ENCODE assay signal across 1 fruit fly cellular context in genomic region chr3L:11551949-11552348, dm6.
TF ChIP-seq lines count a peak whose summit lies in the region.

No protein-coding gene starts in this region.

TF ChIP-seq in whole organism, embryonic, 481 proteins besides CTCF, POLR2A, EP300 and RAD21 (continued from another document):
- TF ChIP-seq CG11085 (GFP tag; IDR thresholded peaks at IDR 0.05; lab: Robert Waterston, UW): no peak
- TF ChIP-seq CG4820 (GFP tag; optimal IDR thresholded peaks at IDR 0.05; lab: Kevin White, UChicago): peak; percentile 42
- peak; percentile 72 for TF ChIP-seq CG2712 (tag; optimal IDR thresholded peaks at IDR 0.05; lab: Kevin White, UChicago)
- TF ChIP-seq PHDP (tag; optimal IDR thresholded peaks at IDR 0.05; lab: Kevin White, UChicago): peak; percentile 36
- TF ChIP-seq CG13123 (GFP tag; optimal IDR thresholded peaks at IDR 0.05; lab: Kevin White, UChicago): no peak
- peak; percentile 3 for TF ChIP-seq CG16815 (GFP tag; optimal IDR thresholded peaks at IDR 0.05; lab: Kevin White, UChicago)
- TF ChIP-seq CG15011 (GFP tag; optimal IDR thresholded peaks at IDR 0.05; lab: Kevin White, UChicago): no peak
- no peak for TF ChIP-seq odd (GFP tag; optimal IDR thresholded peaks at IDR 0.05; lab: Kevin White, UChicago)
- no peak for TF ChIP-seq CG11247 (GFP tag; IDR thresholded peaks at IDR 0.05; lab: Robert Waterston, UW)
- TF ChIP-seq bcd (GFP tag; optimal IDR thresholded peaks at IDR 0.05; lab: Kevin White, UChicago): peak; percentile 12
- TF ChIP-seq CG9727 (GFP tag; optimal IDR thresholded peaks at IDR 0.05; lab: Kevin White, UChicago): peak; percentile 62
- TF ChIP-seq unpg (GFP tag; optimal IDR thresholded peaks at IDR 0.05; lab: Kevin White, UChicago): peak; percentile 60
- no peak for TF ChIP-seq nau (GFP tag; optimal IDR thresholded peaks at IDR 0.05; lab: Kevin White, UChicago)
- peak; percentile 30 for TF ChIP-seq CG15269 (tag; optimal IDR thresholded peaks at IDR 0.05; lab: Kevin White, UChicago)
- TF ChIP-seq HLH3B (GFP tag; IDR thresholded peaks at IDR 0.05; lab: Robert Waterston, UW): peak; percentile 49; the same call in 1 of the 2 replicates
- TF ChIP-seq Rfx (GFP tag; IDR thresholded peaks at IDR 0.05; lab: Robert Waterston, UW): no peak
- peak; percentile 55 for TF ChIP-seq CG17829 (tag; optimal IDR thresholded peaks at IDR 0.05; lab: Kevin White, UChicago)
- no peak for TF ChIP-seq fru (optimal IDR thresholded peaks at IDR 0.05; lab: Kevin White, UChicago)
- no peak for TF ChIP-seq nerfin-2 (GFP tag; IDR thresholded peaks at IDR 0.05; lab: Robert Waterston, UW; ENCODE audit: partially characterized antibody)
- TF ChIP-seq Ravus (GFP tag; IDR thresholded peaks at IDR 0.05; lab: Robert Waterston, UW): no peak
- no peak for TF ChIP-seq salm (tag; optimal IDR thresholded peaks at IDR 0.05; lab: Kevin White, UChicago)
- TF ChIP-seq CG15601 (tag; optimal IDR thresholded peaks at IDR 0.05; lab: Kevin White, UChicago): peak; percentile 40
- TF ChIP-seq Ssrp (tag; optimal IDR thresholded peaks at IDR 0.05; lab: Kevin White, UChicago): peak; percentile 15
- no peak for TF ChIP-seq onecut (GFP tag; IDR thresholded peaks at IDR 0.05; lab: Robert Waterston, UW)
- TF ChIP-seq gro (GFP tag; optimal IDR thresholded peaks at IDR 0.05; lab: Kevin White, UChicago): no peak
- no peak for TF ChIP-seq ken (GFP tag; IDR thresholded peaks at IDR 0.05; lab: Robert Waterston, UW)
- no peak for TF ChIP-seq CG11456 (GFP tag; IDR thresholded peaks at IDR 0.05; lab: Robert Waterston, UW)
- TF ChIP-seq trem (tag; optimal IDR thresholded peaks at IDR 0.05; lab: Kevin White, UChicago): no peak
- no peak for TF ChIP-seq D (optimal IDR thresholded peaks at IDR 0.05; lab: Kevin White, UChicago)
- TF ChIP-seq D (GFP tag; optimal IDR thresholded peaks at IDR 0.05; lab: Kevin White, UChicago): peak; percentile 23
- TF ChIP-seq Ptx1 (GFP tag; IDR thresholded peaks at IDR 0.05; lab: Robert Waterston, UW): peak; percentile 39; the same call in 1 of the 2 replicates
- TF ChIP-seq hth (optimal IDR thresholded peaks at IDR 0.05; lab: Kevin White, UChicago): no peak
- TF ChIP-seq CG4282 (GFP tag; optimal IDR thresholded peaks at IDR 0.05; lab: Kevin White, UChicago): no peak
- no peak for TF ChIP-seq Atf6 (GFP tag; IDR thresholded peaks at IDR 0.05; lab: Robert Waterston, UW)
- TF ChIP-seq CG12299 (tag; optimal IDR thresholded peaks at IDR 0.05; lab: Kevin White, UChicago): no peak
- TF ChIP-seq Adf1 (GFP tag; IDR thresholded peaks at IDR 0.05; lab: Robert Waterston, UW): no peak
- no peak for TF ChIP-seq cad (GFP tag; optimal IDR thresholded peaks at IDR 0.05; lab: Kevin White, UChicago)
- peak; percentile 60 for TF ChIP-seq dmrt99B (tag; optimal IDR thresholded peaks at IDR 0.05; lab: Kevin White, UChicago)
- no peak for TF ChIP-seq Sry-δ (GFP tag; optimal IDR thresholded peaks at IDR 0.05; lab: Kevin White, UChicago)
- no peak for TF ChIP-seq HLH54F (GFP tag; optimal IDR thresholded peaks at IDR 0.05; lab: Kevin White, UChicago)
- no peak for TF ChIP-seq CG4617 (GFP tag; optimal IDR thresholded peaks at IDR 0.05; lab: Kevin White, UChicago; ENCODE audit: borderline replicate concordance)
- no peak for TF ChIP-seq CkIIα-i1 (GFP tag; IDR thresholded peaks at IDR 0.05; lab: Robert Waterston, UW)
- no peak for TF ChIP-seq CG9932 (GFP tag; IDR thresholded peaks at IDR 0.05; lab: Robert Waterston, UW)
- no peak for TF ChIP-seq CG10565 (GFP tag; optimal IDR thresholded peaks at IDR 0.05; lab: Kevin White, UChicago)
- TF ChIP-seq Hand (GFP tag; optimal IDR thresholded peaks at IDR 0.05; lab: Kevin White, UChicago): no peak
- TF ChIP-seq NC2α (GFP tag; optimal IDR thresholded peaks at IDR 0.05; lab: Kevin White, UChicago): no peak
- TF ChIP-seq CG12104 (GFP tag; optimal IDR thresholded peaks at IDR 0.05; lab: Kevin White, UChicago): no peak
- 0 out of 2 replicates have a peak, but pooled peaks have one; percentile 47 for TF ChIP-seq vvl (GFP tag; IDR thresholded peaks at IDR 0.05; lab: Robert Waterston, UW)
- no peak for TF ChIP-seq TFAM (GFP tag; optimal IDR thresholded peaks at IDR 0.05; lab: Kevin White, UChicago)
- TF ChIP-seq chif (GFP tag; optimal IDR thresholded peaks at IDR 0.05; lab: Kevin White, UChicago): peak in 1 of 2 experiments; percentile 16
- no peak for TF ChIP-seq h (optimal IDR thresholded peaks at IDR 0.05; lab: Kevin White, UChicago)
- TF ChIP-seq zfh1 (GFP tag; IDR thresholded peaks at IDR 0.05; lab: Robert Waterston, UW): peak; percentile 54; the same call in 1 of the 3 replicates
- peak; percentile 4 for TF ChIP-seq CHES-1-like (GFP tag; optimal IDR thresholded peaks at IDR 0.05; lab: Kevin White, UChicago)
- peak; percentile 20 for TF ChIP-seq Hr3 (GFP tag; optimal IDR thresholded peaks at IDR 0.05; lab: Kevin White, UChicago)
- no peak for TF ChIP-seq Trl (optimal IDR thresholded peaks at IDR 0.05; lab: Kevin White, UChicago)
- TF ChIP-seq Trl (GFP tag; optimal IDR thresholded peaks at IDR 0.05; lab: Kevin White, UChicago): no peak
- no peak for TF ChIP-seq tup (GFP tag; optimal IDR thresholded peaks at IDR 0.05; lab: Kevin White, UChicago)
- TF ChIP-seq schlank (tag; optimal IDR thresholded peaks at IDR 0.05; lab: Kevin White, UChicago): no peak
- TF ChIP-seq Dad (GFP tag; optimal IDR thresholded peaks at IDR 0.05; lab: Kevin White, UChicago): no peak
- TF ChIP-seq sens (GFP tag; lab: Kevin White, UChicago): peak; percentile 87
- peak; percentile 19 to 37 for TF ChIP-seq dpn (GFP tag; optimal IDR thresholded peaks at IDR 0.05; lab: Kevin White, UChicago)
- TF ChIP-seq Atf-2 (GFP tag; optimal IDR thresholded peaks at IDR 0.05; lab: Kevin White, UChicago): no peak
- TF ChIP-seq so (GFP tag; IDR thresholded peaks at IDR 0.05; lab: Robert Waterston, UW): no peak
- TF ChIP-seq disco-r (GFP tag; optimal IDR thresholded peaks at IDR 0.05; lab: Kevin White, UChicago): no peak
- no peak for TF ChIP-seq vfl (GFP tag; optimal IDR thresholded peaks at IDR 0.05; lab: Kevin White, UChicago)
- no peak for TF ChIP-seq CG12155 (GFP tag; optimal IDR thresholded peaks at IDR 0.05; lab: Kevin White, UChicago)
- TF ChIP-seq crol (GFP tag; IDR thresholded peaks at IDR 0.05; lab: Robert Waterston, UW): no peak
- TF ChIP-seq CG6854 (GFP tag; optimal IDR thresholded peaks at IDR 0.05; lab: Kevin White, UChicago): no peak
- no peak for TF ChIP-seq CG1647 (GFP tag; optimal IDR thresholded peaks at IDR 0.05; lab: Kevin White, UChicago)
- TF ChIP-seq CG12769 (tag; optimal IDR thresholded peaks at IDR 0.05; lab: Kevin White, UChicago): no peak
- TF ChIP-seq Myb (GFP tag; optimal IDR thresholded peaks at IDR 0.05; lab: Kevin White, UChicago): no peak
- TF ChIP-seq CG11723 (GFP tag; optimal IDR thresholded peaks at IDR 0.05; lab: Kevin White, UChicago): no peak
- no peak for TF ChIP-seq maf-S (GFP tag; optimal IDR thresholded peaks at IDR 0.05; lab: Kevin White, UChicago)
- no peak for TF ChIP-seq inv (GFP tag; IDR thresholded peaks at IDR 0.05; lab: Robert Waterston, UW; ENCODE audit: partially characterized antibody)
- TF ChIP-seq CG11560 (tag; IDR thresholded peaks at IDR 0.05; lab: Robert Waterston, UW): no peak
- peak; percentile 63 for TF ChIP-seq CG6689 (GFP tag; IDR thresholded peaks at IDR 0.05; lab: Robert Waterston, UW)
- no peak for TF ChIP-seq rib (GFP tag; IDR thresholded peaks at IDR 0.05; lab: Robert Waterston, UW)
- no peak for TF ChIP-seq B-H1 (GFP tag; IDR thresholded peaks at IDR 0.05; lab: Robert Waterston, UW)
- TF ChIP-seq ac (GFP tag; optimal IDR thresholded peaks at IDR 0.05; lab: Kevin White, UChicago): peak; percentile 46
- TF ChIP-seq Deaf1 (tag; optimal IDR thresholded peaks at IDR 0.05; lab: Kevin White, UChicago): no peak
- no peak for TF ChIP-seq CG8944 (GFP tag; optimal IDR thresholded peaks at IDR 0.05; lab: Kevin White, UChicago)
- TF ChIP-seq amos (GFP tag; IDR thresholded peaks at IDR 0.05; lab: Robert Waterston, UW; ENCODE audit: partially characterized antibody): no peak
- TF ChIP-seq Lhr (GFP tag; optimal IDR thresholded peaks at IDR 0.05; lab: Kevin White, UChicago): no peak
- no peak for TF ChIP-seq MTF-1 (GFP tag; optimal IDR thresholded peaks at IDR 0.05; lab: Kevin White, UChicago; ENCODE audit: borderline replicate concordance)
- TF ChIP-seq chn (GFP tag; optimal IDR thresholded peaks at IDR 0.05; lab: Kevin White, UChicago): peak; percentile 13
- no peak for TF ChIP-seq dan (GFP tag; IDR thresholded peaks at IDR 0.05; lab: Robert Waterston, UW)
- 0 out of 2 replicates have a peak, but pooled peaks have one; percentile 15 for TF ChIP-seq CG4404 (GFP tag; IDR thresholded peaks at IDR 0.05; lab: Robert Waterston, UW)
- TF ChIP-seq pnt (GFP tag; optimal IDR thresholded peaks at IDR 0.05; lab: Kevin White, UChicago): peak; percentile 10
- no peak for TF ChIP-seq CG12942 (GFP tag; optimal IDR thresholded peaks at IDR 0.05; lab: Kevin White, UChicago)
- TF ChIP-seq CG8290 (GFP tag; optimal IDR thresholded peaks at IDR 0.05; lab: Kevin White, UChicago): no peak
- TF ChIP-seq CG8290 (tag; optimal IDR thresholded peaks at IDR 0.05; lab: Kevin White, UChicago): no peak
- no peak for TF ChIP-seq Lim3 (GFP tag; IDR thresholded peaks at IDR 0.05; lab: Robert Waterston, UW)
- TF ChIP-seq slbo (GFP tag; IDR thresholded peaks at IDR 0.05; lab: Robert Waterston, UW): 0 out of 2 replicates have a peak, but pooled peaks have one; percentile 29
- TF ChIP-seq B-H2 (GFP tag; optimal IDR thresholded peaks at IDR 0.05; lab: Kevin White, UChicago): no peak
- TF ChIP-seq gce (GFP tag; IDR thresholded peaks at IDR 0.05; lab: Robert Waterston, UW): no peak
- no peak; the same call in 2 of the 3 replicates for TF ChIP-seq dysf (GFP tag; IDR thresholded peaks at IDR 0.05; lab: Robert Waterston, UW)
- TF ChIP-seq CG7839 (tag; optimal IDR thresholded peaks at IDR 0.05; lab: Kevin White, UChicago): peak; percentile 53
- no peak for TF ChIP-seq Awh (GFP tag; IDR thresholded peaks at IDR 0.05; lab: Robert Waterston, UW)
- TF ChIP-seq CG6813 (GFP tag; optimal IDR thresholded peaks at IDR 0.05; lab: Kevin White, UChicago): no peak
- TF ChIP-seq CG13775 (GFP tag; optimal IDR thresholded peaks at IDR 0.05; lab: Kevin White, UChicago): peak; percentile 11
- no peak for TF ChIP-seq Opbp (GFP tag; IDR thresholded peaks at IDR 0.05; lab: Robert Waterston, UW; ENCODE audit: partially characterized antibody)
- no peak for TF ChIP-seq CG10431 (GFP tag; optimal IDR thresholded peaks at IDR 0.05; lab: Kevin White, UChicago)
- TF ChIP-seq CG11695 (GFP tag; IDR thresholded peaks at IDR 0.05; lab: Robert Waterston, UW): 0 out of 3 replicates have a peak, but pooled peaks have one; percentile 35
- TF ChIP-seq lmd (GFP tag; IDR thresholded peaks at IDR 0.05; lab: Robert Waterston, UW): 0 out of 2 replicates have a peak, but pooled peaks have one; percentile 23
- TF ChIP-seq CG10267 (tag; optimal IDR thresholded peaks at IDR 0.05; lab: Kevin White, UChicago): peak; percentile 36
TF ChIP-seq in whole organism, embryonic: peak in this region for 129.
